Worm (Caenorhabditis elegans) whole organism, early embryonic: ENCODE results near the gene pmp-2.

Experiments
- F13C5.2 ChIP-seq: sonication (generic microtip); optimal IDR thresholded peaks from 2 replicates; lab custom pipeline; 2017; ENCODE audit warnings: mild to moderate bottlenecking, missing genetic modification characterization, inconsistent platforms, missing compliant biosample characterization
- ama-1 ChIP-seq: fragments of 150-350 bp; optimal IDR thresholded peaks from 2 replicates; lab custom pipeline; 2014
- ceh-13 ChIP-seq: fragments of 200-800 bp; sonication (Bioruptor generic); optimal IDR thresholded peaks from 2 replicates; lab custom pipeline; 2018; ENCODE audit warnings: mild to moderate bottlenecking, missing genetic modification characterization, missing compliant biosample characterization
- flt-1 ChIP-seq: fragments of 200-800 bp; sonication (Bioruptor generic); IDR thresholded peaks from 2 replicates; pipeline ENCODE4 v1.3.6; 2022; ENCODE audit warnings: missing genetic modification characterization, missing compliant biosample characterization
- hmbx-1 ChIP-seq: sonication (generic microtip); optimal IDR thresholded peaks from 2 replicates; lab custom pipeline; 2016; ENCODE audit warnings: mild to moderate bottlenecking, missing genetic modification characterization, missing compliant biosample characterization
- sea-1 ChIP-seq: fragments of 200-800 bp; sonication (Bioruptor generic); conservative IDR thresholded peaks from 2 replicates; pipeline ENCODE4 v1.3.6; 2022; ENCODE audit warnings: missing genetic modification characterization, missing compliant biosample characterization
- tra-4 ChIP-seq: sonication (generic microtip); optimal IDR thresholded peaks from 2 replicates; lab custom pipeline; 2017; ENCODE audit warnings: missing genetic modification characterization, missing compliant biosample characterization

- TF ChIP-seq F13C5.2 (tag; lab: Kevin White, UChicago): no peak
- no peak for TF ChIP-seq tra-4 (tag; lab: Kevin White, UChicago)
- TF ChIP-seq sea-1 (GFP tag; lab: Robert Waterston, UW): no peak
- no peak for TF ChIP-seq ceh-13 (GFP tag; lab: Kevin White, UChicago)
- no peak for TF ChIP-seq hmbx-1 (tag; lab: Kevin White, UChicago)
- TF ChIP-seq ama-1 (lab: Kevin White, UChicago): no peak
- TF ChIP-seq flt-1: no peak
These were observed 16.8 kb downstream of the pmp-2 start, which contains the start of gene clhm-1 for ce11 chrII:6870803-6871202.
